Worm (Caenorhabditis elegans): ENCODE measurements around the gene phf-5.

DNA sequence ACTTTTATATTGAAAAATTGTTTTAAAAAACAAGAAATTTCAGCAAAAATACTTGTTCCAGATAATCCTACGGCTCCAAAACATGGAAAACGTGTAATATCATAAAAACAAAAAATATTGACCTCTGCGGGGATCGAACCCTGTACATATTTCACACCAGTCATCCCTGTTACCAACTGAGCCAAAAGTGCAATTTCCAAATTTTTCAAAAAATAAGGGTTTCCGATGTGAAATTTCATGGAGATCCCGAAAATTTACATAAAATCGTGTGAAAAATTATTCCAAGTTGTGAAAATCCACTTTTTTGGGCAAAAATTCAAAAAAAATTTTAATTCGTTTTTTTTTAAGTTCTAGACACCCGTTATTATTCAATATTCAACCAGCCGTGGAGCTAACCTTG is 39.2 kb upstream of the phf-5 start:
- TF ChIP-seq unc-62 (GFP tag; optimal IDR thresholded peaks at IDR 0.05 in 1 of 2) (no peak), unc-62 (tag; optimal IDR thresholded peaks at IDR 0.05) (no peak), jun-1 (tag; optimal IDR thresholded peaks at IDR 0.05) (no peak), pha-4 (GFP tag; IDR thresholded peaks at IDR 0.05) (no peak), pha-4 (tag; optimal IDR thresholded peaks at IDR 0.05) (no peak), mdl-1 (tag; optimal IDR thresholded peaks at IDR 0.05) (no peak), unc-130 (GFP tag; optimal IDR thresholded peaks at IDR 0.05) (no peak), zfp-2 (tag; optimal IDR thresholded peaks at IDR 0.05) (no peak), snpc-4 (tag; optimal IDR thresholded peaks at IDR 0.05) (no peak)

Data from whole organism, L4 larva.